Worm (Caenorhabditis elegans) whole organism, L4 larva: Measurements from ENCODE around the gene K08H2.10.

ENCODE experiments used
- D1046.2 ChIP-seq: fragments of 200-800 bp; sonication (Bioruptor generic); IDR thresholded peaks from 2 replicates; pipeline ENCODE4 v1.3.6; 2022; ENCODE audit warnings: missing genetic modification characterization, missing compliant biosample characterization
- F37D6.2 ChIP-seq: sonication (generic microtip); optimal IDR thresholded peaks from 2 replicates; lab custom pipeline; 2016; ENCODE audit warnings: mild to moderate bottlenecking, missing genetic modification characterization, missing compliant biosample characterization
- F49E8.2 ChIP-seq: sonication (generic microtip); optimal IDR thresholded peaks from 2 replicates; lab custom pipeline; 2016; ENCODE audit warnings: missing compliant biosample characterization, mild to moderate bottlenecking, missing genetic modification characterization, borderline replicate concordance
- T20F7.1 ChIP-seq: fragments of 200-800 bp; sonication (Bioruptor generic); optimal IDR thresholded peaks from 2 replicates; lab custom pipeline; 2018; ENCODE audit warnings: mild to moderate bottlenecking, missing genetic modification characterization, missing compliant biosample characterization
- Y48G9A.11 ChIP-seq: fragments of 200-800 bp; sonication (Bioruptor generic); IDR thresholded peaks from 2 replicates; pipeline ENCODE4 v1.3.6; 2022; ENCODE audit warnings: missing genetic modification reagents, missing genetic modification characterization, missing compliant biosample characterization
- ZK337.2 ChIP-seq: fragments of 200-800 bp; sonication (Bioruptor generic); IDR thresholded peaks from 2 replicates; pipeline ENCODE4 v1.3.6; 2022; ENCODE audit warnings: missing genetic modification reagents, missing genetic modification characterization, missing compliant biosample characterization
- aha-1 ChIP-seq: fragments of 150-350 bp; peaks from one replicate; lab custom pipeline; 2014; ENCODE audit warnings: missing biosample characterization, missing genetic modification characterization
- attf-4 ChIP-seq: sonication (generic microtip); optimal IDR thresholded peaks from 3 replicates; lab custom pipeline; 2017; ENCODE audit warnings: missing biosample characterization, missing genetic modification characterization
- ceh-28 ChIP-seq: fragments of 150-350 bp; optimal IDR thresholded peaks from 2 replicates; lab custom pipeline; 2014; ENCODE audit warnings: missing biosample characterization, missing genetic modification reagents, missing genetic modification characterization
- ceh-44 ChIP-seq: fragments of 200-800 bp; sonication (Bioruptor generic); IDR thresholded peaks from 2 replicates; pipeline ENCODE4 v1.3.6; 2022; ENCODE audit warnings: missing genetic modification reagents, missing genetic modification characterization, missing compliant biosample characterization
- ceh-62 ChIP-seq: sonication (generic microtip); optimal IDR thresholded peaks from 2 replicates; lab custom pipeline; 2017; ENCODE audit warnings: missing biosample characterization, missing genetic modification characterization
- ceh-82 ChIP-seq: sonication (generic microtip); optimal IDR thresholded peaks from 2 replicates; lab custom pipeline; 2017; ENCODE audit warnings: missing biosample characterization, missing genetic modification characterization
- daf-12 ChIP-seq: fragments of 150-350 bp; optimal IDR thresholded peaks from 2 replicates; lab custom pipeline; 2014; ENCODE audit warnings: missing biosample characterization, missing genetic modification reagents, missing genetic modification characterization
- dmd-6 ChIP-seq: fragments of 200-800 bp; sonication (Bioruptor generic); IDR thresholded peaks from 2 replicates; pipeline ENCODE4 v1.3.6; 2022; ENCODE audit warnings: missing genetic modification reagents, missing genetic modification characterization, missing compliant biosample characterization
- dmd-9 ChIP-seq: fragments of 200-800 bp; sonication (Bioruptor generic); IDR thresholded peaks from 2 replicates; pipeline ENCODE4 v1.3.6; 2022; ENCODE audit warnings: missing genetic modification reagents, missing genetic modification characterization, missing compliant biosample characterization
- duxl-1 ChIP-seq: sonication (generic microtip); optimal IDR thresholded peaks from 2 replicates; lab custom pipeline; 2016; ENCODE audit warnings: mild to moderate bottlenecking, missing genetic modification characterization, moderate library complexity, missing compliant biosample characterization; ENCODE audit not compliant: poor library complexity
- dve-1 ChIP-seq: sonication (generic microtip); optimal IDR thresholded peaks from 2 replicates; lab custom pipeline; 2017; ENCODE audit warnings: antibody characterized with exemption, mild to moderate bottlenecking, missing genetic modification characterization, missing compliant biosample characterization; ENCODE audit not compliant: insufficient read depth
- egl-27 ChIP-seq: sonication (generic microtip); optimal IDR thresholded peaks from 3 replicates; lab custom pipeline; 2017; ENCODE audit warnings: missing biosample characterization, missing genetic modification reagents, missing genetic modification characterization
- egl-43 ChIP-seq: fragments of 200-800 bp; sonication (Bioruptor generic); IDR thresholded peaks from 2 replicates; pipeline ENCODE4 v1.3.6; 2022; ENCODE audit warnings: missing genetic modification reagents, missing genetic modification characterization, missing compliant biosample characterization
- fos-1 ChIP-seq: fragments of 150-350 bp; optimal IDR thresholded peaks from 2 replicates; lab custom pipeline; 2014; ENCODE audit warnings: missing biosample characterization, missing genetic modification characterization
- gei-8 ChIP-seq: fragments of 200-800 bp; sonication (Bioruptor generic); optimal IDR thresholded peaks from 2 replicates; lab custom pipeline; 2018; ENCODE audit warnings: mild to moderate bottlenecking, missing genetic modification characterization, missing compliant biosample characterization
- hif-1 ChIP-seq, 2 experiments: sonication (generic microtip); optimal IDR thresholded peaks; 2 replicates each; lab custom pipeline; 2016 to 2017; ENCODE audit warnings: missing compliant biosample characterization in 2 of 2, missing genetic modification characterization in 2 of 2, missing genetic modification reagents in 2 of 2, missing genotype in 2 of 2, mild to moderate bottlenecking in 1 of 2
- hlh-11 ChIP-seq: fragments of 200-800 bp; sonication (Bioruptor generic); optimal IDR thresholded peaks from 2 replicates; lab custom pipeline; 2018; ENCODE audit warnings: mild to moderate bottlenecking, missing genetic modification characterization, missing compliant biosample characterization
- hlh-30 ChIP-seq: sonication (generic microtip); optimal IDR thresholded peaks from 2 replicates; lab custom pipeline; 2017; ENCODE audit warnings: antibody characterized with exemption, mild to moderate bottlenecking, missing genetic modification characterization, missing compliant biosample characterization; ENCODE audit not compliant: insufficient read depth
- lin-1 ChIP-seq: fragments of 200-800 bp; sonication (Bioruptor generic); IDR thresholded peaks from 2 replicates; pipeline ENCODE4 v1.3.6; 2022; ENCODE audit warnings: missing genetic modification reagents, missing genetic modification characterization, missing compliant biosample characterization
- lir-3 ChIP-seq: sonication (generic microtip); optimal IDR thresholded peaks from 2 replicates; lab custom pipeline; 2016; ENCODE audit warnings: mild to moderate bottlenecking, missing genetic modification characterization, missing compliant biosample characterization
- madf-5 ChIP-seq, 2 experiments: fragments of 200-800 bp; sonication (Bioruptor generic); IDR thresholded peaks; 2 replicates each; pipeline ENCODE4 v1.3.6; 2022; ENCODE audit warnings: missing compliant biosample characterization in 2 of 2, missing genetic modification characterization in 2 of 2
- madf-9 ChIP-seq: fragments of 200-800 bp; sonication (Bioruptor generic); conservative IDR thresholded peaks from 2 replicates; pipeline ENCODE4 v1.3.6; 2022; ENCODE audit warnings: missing genetic modification reagents, missing genetic modification characterization, missing compliant biosample characterization
- mes-2 ChIP-seq: sonication (generic microtip); optimal IDR thresholded peaks from 2 replicates; lab custom pipeline; 2016; ENCODE audit warnings: missing genotype, mild to moderate bottlenecking, missing genetic modification characterization, missing compliant biosample characterization; ENCODE audit not compliant: poor library complexity, severe bottlenecking
- mxl-2 ChIP-seq: fragments of 200-800 bp; sonication (Bioruptor generic); conservative IDR thresholded peaks from 2 replicates; pipeline ENCODE4 v1.3.6; 2022; ENCODE audit warnings: missing genetic modification reagents, missing genetic modification characterization, missing compliant biosample characterization
- mxl-3 ChIP-seq: fragments of 200-800 bp; sonication (Bioruptor generic); optimal IDR thresholded peaks from 2 replicates; lab custom pipeline; 2018; ENCODE audit warnings: mild to moderate bottlenecking, missing genetic modification characterization, missing compliant biosample characterization
- nhr-237 ChIP-seq: sonication (generic microtip); optimal IDR thresholded peaks from 2 replicates; lab custom pipeline; 2017; ENCODE audit warnings: missing biosample characterization, missing genetic modification characterization
- nhr-42 ChIP-seq: fragments of 200-800 bp; sonication (Bioruptor generic); IDR thresholded peaks from 2 replicates; pipeline ENCODE4 v1.3.6; 2022; ENCODE audit warnings: missing genetic modification characterization, missing compliant biosample characterization
- nhr-48 ChIP-seq: sonication (generic microtip); optimal IDR thresholded peaks from 2 replicates; lab custom pipeline; 2016; ENCODE audit warnings: mild to moderate bottlenecking, missing genetic modification characterization, missing compliant biosample characterization
- nhr-6 ChIP-seq: fragments of 150-350 bp; optimal IDR thresholded peaks from 2 replicates; lab custom pipeline; 2014; ENCODE audit warnings: missing biosample characterization, missing genetic modification characterization
- nhr-77 ChIP-seq: fragments of 150-350 bp; optimal IDR thresholded peaks from 2 replicates; lab custom pipeline; 2014; ENCODE audit warnings: missing biosample characterization, missing genetic modification characterization
- php-3 ChIP-seq: fragments of 200-800 bp; sonication (Bioruptor generic); IDR thresholded peaks from 2 replicates; pipeline ENCODE4 v1.3.6; 2022; ENCODE audit warnings: missing genetic modification reagents, missing genetic modification characterization, missing compliant biosample characterization
- rbr-2 ChIP-seq: sonication (generic microtip); optimal IDR thresholded peaks from 2 replicates; lab custom pipeline; 2016; ENCODE audit warnings: missing genotype, missing genetic modification characterization, missing compliant biosample characterization
- saeg-2 ChIP-seq: fragments of 200-800 bp; sonication (Bioruptor generic); IDR thresholded peaks from 2 replicates; pipeline ENCODE4 v1.3.6; 2022; ENCODE audit warnings: missing genetic modification reagents, missing genetic modification characterization, missing compliant biosample characterization
- skn-1 ChIP-seq: fragments of 150-350 bp; optimal IDR thresholded peaks from 2 replicates; lab custom pipeline; 2014; ENCODE audit warnings: missing biosample characterization, missing genetic modification characterization
- snpc-1.2 ChIP-seq: fragments of 200-800 bp; sonication (Bioruptor generic); IDR thresholded peaks from 2 replicates; pipeline ENCODE4 v1.3.6; 2022; ENCODE audit warnings: missing genetic modification reagents, missing genetic modification characterization, missing compliant biosample characterization
- tag-97 ChIP-seq: fragments of 200-800 bp; sonication (Bioruptor generic); IDR thresholded peaks from 2 replicates; pipeline ENCODE4 v1.3.6; 2022; ENCODE audit warnings: missing genetic modification characterization, missing compliant biosample characterization
- unc-130 ChIP-seq: sonication (generic microtip); optimal IDR thresholded peaks from 2 replicates; lab custom pipeline; 2016; ENCODE audit warnings: missing genetic modification reagents, missing genetic modification characterization, missing compliant biosample characterization
- unc-39 ChIP-seq: sonication (generic microtip); optimal IDR thresholded peaks from 2 replicates; lab custom pipeline; 2017; ENCODE audit warnings: missing biosample characterization, missing genetic modification characterization
- vab-7 ChIP-seq: fragments of 200-800 bp; sonication (Bioruptor generic); IDR thresholded peaks from 2 replicates; pipeline ENCODE4 v1.3.6; 2022; ENCODE audit warnings: missing genetic modification reagents, missing genetic modification characterization, missing compliant biosample characterization
- zfp-2 ChIP-seq: sonication (generic microtip); optimal IDR thresholded peaks from 2 replicates; lab custom pipeline; 2016; ENCODE audit warnings: mild to moderate bottlenecking, missing genetic modification characterization, missing compliant biosample characterization
- zfp-3 ChIP-seq: fragments of 200-800 bp; sonication (Bioruptor generic); conservative IDR thresholded peaks from 2 replicates; pipeline ENCODE4 v1.3.6; 2022; ENCODE audit warnings: missing genetic modification reagents, missing genetic modification characterization, missing compliant biosample characterization
- zip-2 ChIP-seq: fragments of 150-350 bp; optimal IDR thresholded peaks from 2 replicates; lab custom pipeline; 2014; ENCODE audit warnings: missing biosample characterization, missing genetic modification characterization
- ztf-11 ChIP-seq: fragments of 150-350 bp; optimal IDR thresholded peaks from 2 replicates; lab custom pipeline; 2014; ENCODE audit warnings: missing biosample characterization, missing genetic modification characterization

The K08H2.10 gene

DNA sequence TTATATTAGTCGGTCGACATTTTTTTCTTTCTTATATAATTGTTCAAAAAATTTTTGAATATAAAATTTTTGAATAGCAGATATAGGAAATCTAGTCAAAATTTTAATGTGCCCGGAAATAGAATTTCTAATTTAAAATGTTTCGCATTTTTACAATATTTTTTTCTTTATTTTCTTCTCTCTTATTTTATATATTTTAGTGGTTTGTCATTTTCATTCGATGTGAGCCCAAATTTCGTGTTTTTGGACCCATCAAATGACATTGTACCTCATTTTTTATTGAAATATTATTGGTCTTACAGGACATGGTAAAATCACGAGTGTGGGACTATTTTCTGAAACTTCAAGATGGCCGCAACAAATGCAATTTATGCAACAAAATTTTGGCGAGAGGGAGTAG, 4.6 kb downstream of the K08H2.10 start, which contains the start of gene K09A11.1:
Gene K09A11.1, plus strand, starts transcription at position 301 of the 400 bp plus-strand sequence.
- no peak for TF ChIP-seq mxl-3 (GFP tag; lab: Kevin White, UChicago)
- TF ChIP-seq, all 104 proteins: peak for 0

DNA sequence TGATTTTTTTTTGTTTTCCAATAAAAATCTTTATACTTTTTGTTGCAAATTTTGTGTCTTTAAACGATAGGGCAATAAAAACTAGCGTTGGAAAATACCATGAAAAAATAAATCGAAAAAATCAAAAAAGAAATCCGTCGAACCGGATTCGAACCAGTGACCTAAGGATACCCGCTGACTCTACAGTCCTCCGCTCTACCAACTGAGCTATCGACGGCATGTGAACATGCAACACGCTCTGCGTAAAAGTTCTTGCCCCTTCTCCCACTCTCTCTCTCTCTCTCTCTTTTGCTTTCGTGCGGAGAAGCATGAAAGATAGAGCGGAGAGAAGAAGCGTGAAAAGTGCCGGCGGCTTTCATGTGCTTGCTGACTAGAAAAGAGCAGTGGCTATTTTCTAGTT, 6.9 kb downstream of the K08H2.10 start:
- no peak for TF ChIP-seq daf-12 (tag; lab: Kevin White, UChicago)
- TF ChIP-seq zfp-3, result peak; percentile 65; the same call in 1 of the 2 replicates
- TF ChIP-seq gei-8 (GFP tag; lab: Kevin White, UChicago), result peak; percentile 62
- peak; percentile 61 for TF ChIP-seq duxl-1
- no peak for TF ChIP-seq skn-1 (tag; lab: Kevin White, UChicago)
- TF ChIP-seq hlh-30 (tag; lab: Kevin White, UChicago), result peak; percentile 70
- TF ChIP-seq ceh-28, result no peak
- TF ChIP-seq lin-1 (GFP tag; lab: Robert Waterston, UW), result peak; percentile 67; the same call in 1 of the 2 replicates
- TF ChIP-seq Y48G9A.11 (GFP tag; lab: Robert Waterston, UW), result peak; percentile 75
- no peak for TF ChIP-seq zfp-2
- no peak for TF ChIP-seq nhr-237 (tag; lab: Kevin White, UChicago)
- peak; percentile 44; the same call in 1 of the 2 replicates for TF ChIP-seq ceh-44 (GFP tag; lab: Robert Waterston, UW)
- TF ChIP-seq F49E8.2 (tag; lab: Kevin White, UChicago), result peak; percentile 39
- TF ChIP-seq mxl-2 (GFP tag; lab: Robert Waterston, UW), result peak; percentile 79; the same call in 1 of the 2 replicates
- peak; percentile 80; the same call in 1 of the 2 replicates for TF ChIP-seq D1046.2 (GFP tag; lab: Robert Waterston, UW)
- peak; percentile 41 for TF ChIP-seq hlh-11
- peak; percentile 77; the same call in 1 of the 2 replicates for TF ChIP-seq dmd-9
- peak; percentile 64 for TF ChIP-seq rbr-2 (tag; lab: Kevin White, UChicago)
- TF ChIP-seq nhr-77 (tag; lab: Kevin White, UChicago), result peak; percentile 22
- TF ChIP-seq mes-2 (tag; lab: Kevin White, UChicago), result no peak
- TF ChIP-seq egl-27 (tag; lab: Kevin White, UChicago), result no peak
- TF ChIP-seq madf-5 (GFP tag; IDR thresholded peaks at IDR 0.05; lab: Robert Waterston, UW), result peak; percentile 54 to 81; a peak in 2 of 4 replicates
- TF ChIP-seq hif-1 (tag; optimal IDR thresholded peaks at IDR 0.05; lab: Kevin White, UChicago), result peak; percentile 33 to 51
- TF ChIP-seq ZK337.2 (GFP tag; lab: Robert Waterston, UW), result peak; percentile 82
- peak; percentile 98 for TF ChIP-seq aha-1 (tag; lab: Kevin White, UChicago)
- peak; percentile 76 for TF ChIP-seq php-3 (GFP tag; lab: Robert Waterston, UW)
- no peak for TF ChIP-seq T20F7.1
- TF ChIP-seq ceh-62 (tag; lab: Kevin White, UChicago), result no peak
- TF ChIP-seq zip-2, result peak; percentile 40
- TF ChIP-seq nhr-48, result peak; percentile 71
- TF ChIP-seq ztf-11 (tag; lab: Kevin White, UChicago), result no peak
- peak; percentile 70 for TF ChIP-seq dve-1 (tag; lab: Kevin White, UChicago)
- TF ChIP-seq ceh-82, result no peak
- peak; percentile 77 for TF ChIP-seq saeg-2 (GFP tag; lab: Robert Waterston, UW)
- peak; percentile 70 for TF ChIP-seq lir-3
- TF ChIP-seq attf-4, result no peak
- TF ChIP-seq madf-9 (GFP tag; lab: Robert Waterston, UW), result peak; percentile 90
- peak; percentile 14 for TF ChIP-seq unc-130
- TF ChIP-seq F37D6.2, result peak; percentile 59
- peak; percentile 89 for TF ChIP-seq snpc-1.2
- no peak for TF ChIP-seq tag-97
- TF ChIP-seq unc-39, result no peak
- TF ChIP-seq fos-1 (tag; lab: Kevin White, UChicago), result no peak
- TF ChIP-seq nhr-6 (tag; lab: Kevin White, UChicago), result no peak
- 0 out of 2 replicates have a peak, but pooled peaks have one; percentile 71 for TF ChIP-seq nhr-42 (GFP tag; lab: Robert Waterston, UW)
- peak; percentile 95 for TF ChIP-seq egl-43 (GFP tag; lab: Robert Waterston, UW)
- peak; percentile 71 for TF ChIP-seq dmd-6 (GFP tag; lab: Robert Waterston, UW)
- peak; percentile 93 for TF ChIP-seq vab-7 (GFP tag; lab: Robert Waterston, UW)
